Fruit fly (Drosophila melanogaster): ENCODE measurements around the gene zpg.

DNA sequence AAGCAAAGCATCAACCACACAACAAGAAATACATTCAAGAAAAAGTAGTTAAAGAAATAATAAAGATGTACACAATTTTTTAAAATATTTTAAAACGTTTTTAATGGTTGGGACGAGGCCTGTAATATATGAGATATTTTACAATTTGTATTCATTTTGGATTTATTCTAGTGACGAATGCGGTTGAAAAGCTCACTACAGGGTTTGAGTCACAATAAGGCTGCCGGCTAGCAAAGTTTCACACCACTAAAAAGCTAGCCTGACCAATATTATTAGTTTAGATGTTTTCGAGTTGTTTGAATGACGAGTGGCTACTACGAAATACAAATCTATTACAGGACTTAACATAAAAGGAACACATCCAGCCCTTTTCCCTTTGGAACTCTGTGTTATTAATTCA lies 13.2 kb upstream of the zpg start:
- TF ChIP-seq otp (GFP tag; IDR thresholded peaks at IDR 0.05) = no peak
- no peak for TF ChIP-seq Atf6 (GFP tag; IDR thresholded peaks at IDR 0.05)
- no peak for TF ChIP-seq scrt (GFP tag; optimal IDR thresholded peaks at IDR 0.05)
- TF ChIP-seq CG2199 (GFP tag; IDR thresholded peaks at IDR 0.05) = no peak
- no peak for TF ChIP-seq kni (GFP tag; optimal IDR thresholded peaks at IDR 0.05)
- no peak for TF ChIP-seq CG14965 (GFP tag; optimal IDR thresholded peaks at IDR 0.05; ENCODE audit: borderline replicate concordance)
- TF ChIP-seq CG16863 (GFP tag; optimal IDR thresholded peaks at IDR 0.05) = no peak
- TF ChIP-seq CG7357 (GFP tag; IDR thresholded peaks at IDR 0.05) = no peak
- TF ChIP-seq CG13424 (tag; optimal IDR thresholded peaks at IDR 0.05) = no peak
- no peak for TF ChIP-seq emc (GFP tag; optimal IDR thresholded peaks at IDR 0.05)
- TF ChIP-seq sd (tag; optimal IDR thresholded peaks at IDR 0.05) = no peak
- TF ChIP-seq fru (optimal IDR thresholded peaks at IDR 0.05) = no peak
- TF ChIP-seq CkIIα-i1 (GFP tag; IDR thresholded peaks at IDR 0.05) = no peak
- no peak for TF ChIP-seq Hmr (GFP tag; optimal IDR thresholded peaks at IDR 0.05)

Data from whole organism, embryonic.